Worm (Caenorhabditis elegans): ENCODE measurements around the gene T24C4.10.

DNA sequence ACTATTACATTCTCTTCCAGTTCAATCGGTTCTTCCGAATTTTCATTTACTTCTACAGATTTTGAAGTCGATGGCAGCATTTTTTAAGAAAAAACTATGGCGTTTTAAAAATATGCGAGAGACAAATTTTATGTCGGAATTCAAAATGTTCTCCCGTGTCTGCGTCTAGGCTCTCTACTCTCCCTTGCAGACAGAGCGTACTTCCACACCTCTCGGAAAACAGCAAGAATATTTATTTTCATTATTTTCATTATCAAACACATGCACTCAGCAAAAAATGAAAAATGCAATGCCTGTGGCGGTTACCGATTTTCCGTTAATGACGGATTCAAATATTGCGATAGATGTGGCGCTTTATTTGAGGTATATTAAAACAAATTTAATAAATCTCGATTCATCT is 4.5 kb upstream of the T24C4.10 start, which contains the start of the genes ztf-18 and F23H11.2:
- TF ChIP-seq mdl-1 (tag; optimal IDR thresholded peaks at IDR 0.05) (no peak), unc-39 (tag; optimal IDR thresholded peaks at IDR 0.05) (no peak), lin-13 (GFP tag; optimal IDR thresholded peaks at IDR 0.05) (no peak), elt-3 (tag; optimal IDR thresholded peaks at IDR 0.05) (no peak), unc-62 (GFP tag; optimal IDR thresholded peaks at IDR 0.05) (no peak), nhr-237 (tag; optimal IDR thresholded peaks at IDR 0.05) (no peak), gmeb-1 (tag; optimal IDR thresholded peaks at IDR 0.05) (no peak), ama-1 (optimal IDR thresholded peaks at IDR 0.05) (no peak), nhr-25 (tag; optimal IDR thresholded peaks at IDR 0.05) (no peak)

Data from whole organism, L2 larva.